Worm (Caenorhabditis elegans) whole organism, L4/young adult: ENCODE results near the gene F26D11.2.

ENCODE experiments used
- W03F9.2 ChIP-seq: fragments of 150-350 bp; optimal IDR thresholded peaks from 2 replicates; lab custom pipeline; 2014; ENCODE audit warnings: missing biosample characterization, missing genetic modification characterization
- dao-5 ChIP-seq: sonication (generic microtip); optimal IDR thresholded peaks from 2 replicates; lab custom pipeline; 2016; ENCODE audit warnings: missing genotype, missing genetic modification characterization, moderate library complexity, missing compliant biosample characterization
- him-1 ChIP-seq: sonication (generic microtip); optimal IDR thresholded peaks from 2 replicates; lab custom pipeline; 2016; ENCODE audit warnings: missing genotype, missing genetic modification reagents, missing genetic modification characterization, missing compliant biosample characterization

Gene F26D11.2

DNA sequence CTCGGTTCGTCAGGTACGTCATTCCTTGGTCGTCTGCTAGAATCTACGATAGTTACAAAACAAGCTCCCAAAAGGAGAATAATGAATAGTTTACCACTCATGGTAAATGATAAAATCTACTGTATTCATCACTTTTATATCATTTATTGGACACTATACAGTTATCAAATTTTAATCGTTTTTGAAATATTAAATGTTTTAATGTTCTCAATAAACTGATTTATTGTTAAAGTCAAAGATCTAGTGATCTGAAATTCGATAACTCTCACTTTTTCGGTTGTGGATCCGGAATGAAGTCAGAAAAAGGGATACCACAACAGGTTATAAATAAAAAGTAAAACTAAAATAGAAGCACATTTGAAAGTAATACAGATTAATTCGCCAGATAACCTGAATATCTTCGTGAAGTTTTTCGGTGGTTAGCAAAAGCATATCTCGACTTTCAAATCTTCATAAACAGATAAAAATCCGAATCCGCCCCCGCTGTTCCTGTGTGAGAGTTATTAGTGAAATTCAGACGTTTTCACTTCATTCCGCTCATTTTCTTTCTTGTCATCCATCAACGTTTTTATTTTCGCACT, at the start of gene F26D11.2, which contains the start of gene clec-217:
Gene F26D11.2, plus strand, starts transcription at position 531 of the 581 bp plus-strand sequence.
Gene clec-217, minus strand, starts transcription at position 101 of the 581 bp plus-strand sequence.
- no peak for TF ChIP-seq him-1 (tag; lab: Kevin White, UChicago)
- no peak for TF ChIP-seq W03F9.2 (tag; lab: Kevin White, UChicago)
- no peak for TF ChIP-seq dao-5

DNA sequence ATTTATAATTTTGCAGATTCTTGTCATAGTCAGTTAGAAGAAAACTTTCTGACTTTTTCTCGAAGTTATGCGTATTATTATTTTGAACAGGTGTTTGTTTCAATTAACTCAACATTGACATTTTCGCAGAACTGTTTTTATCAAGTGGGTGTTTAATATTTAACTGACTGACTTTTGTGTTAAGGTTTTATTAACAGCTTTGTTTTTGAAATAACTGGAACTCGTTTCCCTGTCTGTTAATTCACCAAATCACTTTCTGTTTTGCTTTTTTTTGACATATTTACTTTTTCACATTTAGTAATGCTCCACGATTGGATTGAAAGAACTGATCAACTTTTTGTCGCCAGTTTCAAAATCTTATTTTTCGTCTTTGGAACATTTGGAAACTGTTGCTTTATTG, 33.6 kb upstream of the F26D11.2 start, which contains the start of gene srsx-7:
Gene srsx-7, plus strand, starts transcription at position 301 of the 400 bp plus-strand sequence.
- TF ChIP-seq dao-5: no peak
- TF ChIP-seq W03F9.2 (tag; lab: Kevin White, UChicago): no peak
- TF ChIP-seq him-1 (tag; lab: Kevin White, UChicago): no peak

ce11 chrV:7926784-7927183, 32.3 kb upstream of the F26D11.2 start, which contains the start of gene srsx-6:
Gene srsx-6, plus strand, starts transcription at chrV:7927084.
- TF ChIP-seq dao-5 (no peak), him-1 (tag; lab: Kevin White, UChicago) (no peak), W03F9.2 (tag; lab: Kevin White, UChicago) (no peak)

DNA sequence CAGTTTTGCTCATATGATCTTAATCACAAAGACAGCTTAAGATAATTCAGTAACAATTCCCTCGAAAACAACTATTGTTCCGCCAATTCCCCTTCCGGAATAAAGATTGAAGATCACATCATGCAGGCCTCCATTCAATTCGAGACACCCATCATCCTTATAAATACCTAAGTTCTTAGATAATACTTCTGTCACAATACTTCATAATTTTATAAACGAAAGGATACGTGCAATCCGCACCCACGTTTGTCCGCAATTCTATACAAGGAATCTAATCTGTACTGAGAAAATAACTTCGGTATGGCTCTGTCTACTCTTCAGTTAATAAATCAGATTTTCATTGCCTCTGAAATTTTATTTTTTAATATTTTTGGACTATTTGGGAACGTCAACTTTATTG, 30.4 kb upstream of the F26D11.2 start, which contains the start of gene srsx-5:
Gene srsx-5, plus strand, starts transcription at position 301 of the 400 bp plus-strand sequence.
- TF ChIP-seq him-1 (tag; lab: Kevin White, UChicago): no peak
- no peak for TF ChIP-seq W03F9.2 (tag; lab: Kevin White, UChicago)
- TF ChIP-seq dao-5: no peak

DNA sequence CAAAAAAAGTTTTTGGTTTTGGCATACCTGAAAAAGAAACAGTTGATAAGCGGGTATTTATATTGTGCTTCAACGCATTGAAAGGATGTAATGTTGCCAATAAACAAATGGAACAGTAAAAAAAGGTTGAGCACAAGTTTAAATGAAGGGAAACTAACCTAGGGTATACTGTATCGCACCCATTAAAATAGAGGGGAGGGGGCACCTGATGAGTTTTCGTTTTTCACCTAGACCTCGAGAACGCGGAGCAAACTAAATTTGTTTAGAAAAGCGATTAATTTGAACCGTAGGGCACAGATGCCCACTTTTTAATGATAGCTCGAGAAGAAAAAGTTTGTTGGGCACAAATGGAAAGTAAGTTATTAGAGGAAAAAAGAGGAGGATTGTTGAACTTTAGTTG, 26.1 kb upstream of the F26D11.2 start, which contains the start of gene ncx-10:
Gene ncx-10, minus strand, starts transcription at position 101 of the 400 bp plus-strand sequence.
- no peak for TF ChIP-seq him-1 (tag; lab: Kevin White, UChicago)
- no peak for TF ChIP-seq dao-5
- no peak for TF ChIP-seq W03F9.2 (tag; lab: Kevin White, UChicago)

DNA sequence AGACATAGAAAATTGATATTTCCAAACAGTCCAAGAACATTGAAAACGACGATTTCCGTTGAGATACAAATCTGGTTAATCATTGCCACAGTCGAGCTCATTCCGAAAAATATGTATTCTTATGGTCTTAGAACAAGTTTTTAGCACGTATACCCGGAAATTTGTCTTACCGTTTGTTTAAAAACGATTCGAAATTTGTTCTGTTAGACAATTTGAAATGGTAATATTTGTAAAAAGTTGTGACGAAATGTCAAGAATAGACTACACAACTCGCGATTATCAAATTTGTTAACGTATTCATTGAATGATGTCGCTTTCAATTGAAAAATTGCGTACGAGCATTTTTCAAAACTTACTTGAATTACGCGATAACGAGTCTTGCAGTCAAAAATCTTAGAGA, 21.9 kb upstream of the F26D11.2 start, which contains the start of gene srsx-3:
Gene srsx-3, minus strand, starts transcription at position 101 of the 400 bp plus-strand sequence.
- TF ChIP-seq him-1 (tag; lab: Kevin White, UChicago) (no peak), W03F9.2 (tag; lab: Kevin White, UChicago) (no peak), dao-5 (no peak)

DNA sequence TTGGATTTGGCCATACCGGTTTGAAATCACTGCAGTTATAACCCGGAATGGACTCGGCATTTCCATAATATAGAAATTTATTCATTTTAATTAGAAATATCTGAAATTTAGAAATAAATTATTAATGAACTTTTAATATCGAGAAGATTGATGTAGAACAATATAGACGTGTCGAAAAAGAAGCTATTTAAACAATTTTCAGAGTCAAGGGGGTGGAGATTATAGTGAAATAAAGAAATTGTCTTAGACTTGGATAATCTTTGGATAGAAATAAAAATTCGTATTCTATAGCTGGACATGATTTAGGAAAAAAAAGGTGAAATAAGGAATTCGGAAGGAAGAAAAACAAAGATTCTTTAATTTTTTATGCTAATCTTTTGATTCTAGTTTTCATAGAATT, 18.8 kb upstream of the F26D11.2 start, which contains the start of gene srt-53:
Gene srt-53, minus strand, starts transcription at position 101 of the 400 bp plus-strand sequence.
- no peak for TF ChIP-seq W03F9.2 (tag; lab: Kevin White, UChicago)
- no peak for TF ChIP-seq him-1 (tag; lab: Kevin White, UChicago)
- no peak for TF ChIP-seq dao-5

- no peak for TF ChIP-seq W03F9.2 (tag; lab: Kevin White, UChicago)
- no peak for TF ChIP-seq dao-5
- TF ChIP-seq him-1 (tag; lab: Kevin White, UChicago): no peak
These were observed 15.5 kb upstream of the F26D11.2 start, which contains the start of gene Y97E10B.1 for ce11 chrV:7943568-7943967. Gene Y97E10B.1, plus strand, starts transcription at chrV:7943868.

DNA sequence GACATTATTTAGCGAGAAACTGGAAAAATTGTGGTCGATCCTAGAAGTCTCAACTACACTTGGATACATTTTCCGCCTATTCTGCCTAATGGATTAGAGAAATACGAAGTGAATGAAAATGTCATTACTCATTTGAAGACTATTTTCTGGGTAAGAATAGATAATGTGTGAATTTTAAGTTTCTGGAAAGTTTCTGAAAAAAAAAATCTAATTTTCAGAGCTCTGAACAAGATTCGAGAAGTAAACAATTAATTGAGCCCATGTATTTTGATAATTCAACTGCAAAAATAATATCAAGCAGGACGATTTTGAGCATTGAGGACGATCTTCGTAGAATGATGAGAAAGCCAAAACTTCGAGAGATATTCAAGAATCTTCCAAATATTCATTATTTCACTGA, 12.8 kb upstream of the F26D11.2 start:
- TF ChIP-seq him-1 (tag; lab: Kevin White, UChicago) (no peak), dao-5 (no peak), W03F9.2 (tag; lab: Kevin White, UChicago) (no peak)

DNA sequence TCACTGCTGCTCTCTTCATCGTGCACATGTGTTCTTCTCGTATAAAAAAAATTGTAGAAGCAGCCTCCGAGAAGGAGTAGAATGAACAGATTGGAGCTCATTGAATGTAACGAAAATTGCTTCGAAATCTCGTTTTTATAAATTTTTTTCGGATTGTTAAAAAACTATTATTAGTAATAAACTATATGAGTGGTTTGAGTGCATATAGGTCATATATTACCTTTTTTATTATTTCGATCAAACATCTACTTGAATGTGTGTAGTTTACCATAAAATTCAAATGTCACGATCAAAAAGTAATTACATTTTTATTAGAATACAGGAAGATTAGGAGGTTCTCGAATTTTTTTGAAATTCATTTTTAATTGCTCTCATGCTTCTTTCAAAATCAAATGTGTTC, 6.2 kb upstream of the F26D11.2 start, which contains the start of gene clec-216:
Gene clec-216, minus strand, starts transcription at position 101 of the 400 bp plus-strand sequence.
- no peak for TF ChIP-seq him-1 (tag; lab: Kevin White, UChicago)
- TF ChIP-seq W03F9.2 (tag; lab: Kevin White, UChicago): no peak
- TF ChIP-seq dao-5: no peak

ce11 chrV:7954552-7954951, 4.5 kb upstream of the F26D11.2 start, which contains the start of gene F26D11.13:
Gene F26D11.13, minus strand, starts transcription at chrV:7954652.
- TF ChIP-seq him-1 (tag; lab: Kevin White, UChicago) (no peak), dao-5 (no peak), W03F9.2 (tag; lab: Kevin White, UChicago) (no peak)

DNA sequence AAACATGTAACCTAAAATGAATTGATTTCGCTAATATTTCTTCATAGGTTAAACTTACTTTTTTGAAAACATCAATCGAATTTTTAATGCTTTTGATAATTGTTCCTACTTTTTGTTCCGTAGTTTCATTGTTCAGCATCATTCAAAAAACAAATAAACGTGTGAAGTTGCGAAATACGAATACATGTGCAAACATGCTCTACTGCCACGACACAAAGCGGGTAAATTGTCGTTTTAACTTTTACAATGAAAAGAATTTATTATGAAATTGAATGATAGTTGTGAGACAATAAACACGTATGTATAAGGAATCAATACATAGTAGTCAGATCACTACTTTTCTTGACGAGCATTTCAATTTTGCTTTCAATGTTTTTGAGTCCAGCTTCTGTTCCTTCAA, 3.9 kb upstream of the F26D11.2 start, which contains the start of gene F26D11.12:
Gene F26D11.12, minus strand, starts transcription at position 145 of the 400 bp plus-strand sequence.
- TF ChIP-seq W03F9.2 (tag; lab: Kevin White, UChicago) (peak; percentile 5), him-1 (tag; lab: Kevin White, UChicago) (no peak), dao-5 (no peak)

ce11 chrV:7956218-7956617, 2.9 kb upstream of the F26D11.2 start, which contains the start of gene pals-34:
Gene pals-34, minus strand, starts transcription at chrV:7956497.
- TF ChIP-seq him-1 (tag; lab: Kevin White, UChicago) (no peak), W03F9.2 (tag; lab: Kevin White, UChicago) (no peak), dao-5 (no peak)

- TF ChIP-seq W03F9.2 (tag; lab: Kevin White, UChicago) (no peak), him-1 (tag; lab: Kevin White, UChicago) (no peak), dao-5 (no peak)
These were observed 5.4 kb downstream of the F26D11.2 start for ce11 chrV:7964429-7964828.
